Worm (Caenorhabditis elegans): ENCODE data around the gene F18E3.12.

The F18E3.12 gene

DNA sequence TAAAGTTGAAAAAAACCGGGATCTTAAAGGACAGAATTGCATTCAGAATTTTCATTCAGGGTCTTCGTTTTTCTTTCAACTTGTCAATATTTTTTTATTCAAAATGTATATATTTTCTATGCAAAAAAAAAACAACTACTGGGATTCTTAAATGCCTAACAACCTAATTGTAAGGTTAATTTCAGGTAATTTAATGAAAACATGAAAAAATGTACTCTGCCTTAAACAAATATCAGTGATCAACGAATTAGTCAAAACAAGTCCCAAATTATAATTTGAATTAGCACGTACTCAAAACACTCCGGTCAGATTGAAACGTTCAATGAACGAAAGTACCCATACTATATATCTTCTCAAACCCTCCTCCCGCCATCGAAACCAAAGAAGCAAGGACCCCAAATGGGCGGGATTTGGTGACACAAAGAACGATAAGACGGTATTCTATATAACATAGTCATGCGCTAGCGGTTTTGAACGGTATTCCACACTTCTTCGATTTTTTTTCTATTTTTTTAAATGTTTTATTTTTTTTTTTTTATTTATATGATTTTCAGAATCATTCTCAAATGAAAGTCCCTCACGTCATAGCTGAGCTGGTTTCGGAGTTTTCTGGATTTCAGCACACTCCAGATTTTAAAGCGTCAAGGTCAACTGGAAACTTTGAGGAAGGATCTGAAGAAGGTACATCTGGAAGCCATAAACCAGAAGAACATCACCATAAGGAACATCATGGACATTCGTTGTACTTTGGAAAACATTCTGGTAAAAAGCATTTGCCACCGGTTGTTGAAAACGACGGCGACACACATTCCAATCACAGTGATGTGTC, 20.8 kb downstream of the F18E3.12 start, which contains the start of the genes ddo-2 and F25E5.8:
ddo-2 (minus strand) TSS at position 330 of the 829 bp plus-strand sequence.
F25E5.8 (plus strand) TSS at position 555 of the 829 bp plus-strand sequence.
- TF ChIP-seq pha-2 (tag; optimal IDR thresholded peaks at IDR 0.05) (no peak), K02D7.2 (tag; optimal IDR thresholded peaks at IDR 0.05) (no peak), fkh-10 (GFP tag; optimal IDR thresholded peaks at IDR 0.05) (no peak), ceh-24 (tag; optimal IDR thresholded peaks at IDR 0.05) (no peak), ceh-9 (tag; optimal IDR thresholded peaks at IDR 0.05) (no peak)

- no peak for TF ChIP-seq hlh-30 (tag; optimal IDR thresholded peaks at IDR 0.05; ENCODE audit: insufficient read depth)
- no peak for TF ChIP-seq C38D4.7 (GFP tag; optimal IDR thresholded peaks at IDR 0.05)
- TF ChIP-seq ahr-1 (tag; optimal IDR thresholded peaks at IDR 0.05), result no peak
Observed at ce11 chrV:7436509-7436908, 21.7 kb downstream of the F18E3.12 start.

DNA sequence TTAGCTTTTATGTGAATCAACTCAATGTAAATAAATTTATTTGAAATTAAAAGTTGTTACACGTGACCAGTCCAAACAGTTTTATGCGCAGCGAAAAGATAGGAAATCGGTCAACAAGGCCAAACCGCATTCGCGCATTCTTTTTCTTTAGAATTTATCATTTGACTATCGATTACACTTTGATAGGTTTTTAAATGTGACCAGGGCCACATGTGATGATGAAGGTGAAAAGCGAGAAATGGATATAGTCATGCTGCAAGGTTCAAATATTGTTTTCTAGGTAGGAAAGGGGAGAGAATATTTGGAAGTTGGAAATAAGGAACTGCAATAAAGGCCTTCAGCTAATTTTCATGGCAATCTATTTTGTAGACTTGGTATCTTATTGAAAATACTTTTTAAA, 22.1 kb downstream of the F18E3.12 start:
- no peak for TF ChIP-seq nhr-232 (tag; optimal IDR thresholded peaks at IDR 0.05)
- TF ChIP-seq ceh-30 (tag; optimal IDR thresholded peaks at IDR 0.05), result no peak
- TF ChIP-seq hlh-13 (GFP tag; optimal IDR thresholded peaks at IDR 0.05), result no peak
- no peak for TF ChIP-seq tbx-7 (tag; optimal IDR thresholded peaks at IDR 0.05)
- no peak for TF ChIP-seq sdc-2 (tag; optimal IDR thresholded peaks at IDR 0.05)
- no peak for TF ChIP-seq ceh-18 (tag; optimal IDR thresholded peaks at IDR 0.05)
- TF ChIP-seq eyg-1 (tag; optimal IDR thresholded peaks at IDR 0.05), result no peak
- TF ChIP-seq ceh-34 (tag; optimal IDR thresholded peaks at IDR 0.05), result no peak
- TF ChIP-seq gmeb-2 (tag; optimal IDR thresholded peaks at IDR 0.05), result no peak
- TF ChIP-seq ahr-1 (tag; optimal IDR thresholded peaks at IDR 0.05), result no peak
- TF ChIP-seq fkh-6 (tag; optimal IDR thresholded peaks at IDR 0.05), result no peak
- TF ChIP-seq sox-2 (GFP tag; IDR thresholded peaks at IDR 0.05), result no peak
- TF ChIP-seq unc-55 (GFP tag; optimal IDR thresholded peaks at IDR 0.05), result no peak
- no peak for TF ChIP-seq Y22D7AL.16 (tag; optimal IDR thresholded peaks at IDR 0.05)
- TF ChIP-seq lin-11 (tag; optimal IDR thresholded peaks at IDR 0.05), result no peak
- no peak for TF ChIP-seq hlh-8 (tag; optimal IDR thresholded peaks at IDR 0.05)
- TF ChIP-seq rnt-1 (tag; optimal IDR thresholded peaks at IDR 0.05), result no peak

DNA sequence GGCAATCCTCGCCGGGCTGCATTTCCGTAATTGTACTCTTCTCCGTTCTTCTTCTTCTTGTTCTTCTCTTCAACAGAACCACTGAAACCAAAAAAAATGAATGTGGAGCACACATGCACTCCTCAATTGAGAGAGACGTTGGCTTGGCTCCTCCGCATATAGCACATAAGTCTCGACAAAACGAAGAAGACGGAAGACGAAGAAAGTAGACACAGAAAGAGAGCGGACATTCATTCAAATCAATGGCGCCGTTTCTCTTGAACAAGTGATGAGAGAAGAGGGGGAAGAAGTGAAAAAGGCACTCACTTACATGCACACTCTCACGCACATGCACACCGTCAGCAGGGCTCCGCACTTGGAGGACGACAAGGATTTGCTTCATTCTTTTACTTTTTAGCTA, 22.8 kb downstream of the F18E3.12 start, which contains the start of gene F25E5.9:
F25E5.9 (minus strand) TSS at position 382 of the 400 bp plus-strand sequence.
- TF ChIP-seq unc-55 (GFP tag; optimal IDR thresholded peaks at IDR 0.05), result no peak
- no peak for TF ChIP-seq T23F11.4 (GFP tag; optimal IDR thresholded peaks at IDR 0.05)
- TF ChIP-seq K02D7.2 (tag; optimal IDR thresholded peaks at IDR 0.05), result no peak
- no peak for TF ChIP-seq ceh-24 (tag; optimal IDR thresholded peaks at IDR 0.05)
- TF ChIP-seq eyg-1 (tag; optimal IDR thresholded peaks at IDR 0.05), result no peak
- TF ChIP-seq dve-1 (tag; optimal IDR thresholded peaks at IDR 0.05), result no peak
- no peak for TF ChIP-seq ama-1 (optimal IDR thresholded peaks at IDR 0.05)
- no peak for TF ChIP-seq pha-4 (tag; optimal IDR thresholded peaks at IDR 0.05)
- no peak for TF ChIP-seq ceh-45 (GFP tag; IDR thresholded peaks at IDR 0.05)
- TF ChIP-seq hlh-6 (tag; optimal IDR thresholded peaks at IDR 0.05), result no peak
- no peak for TF ChIP-seq unc-42 (tag; optimal IDR thresholded peaks at IDR 0.05)
- no peak for TF ChIP-seq hlh-8 (tag; optimal IDR thresholded peaks at IDR 0.05)
- TF ChIP-seq tbx-7 (tag; optimal IDR thresholded peaks at IDR 0.05), result no peak
- no peak for TF ChIP-seq ceh-19 (GFP tag; optimal IDR thresholded peaks at IDR 0.05)
- no peak for TF ChIP-seq nfya-1 (tag; optimal IDR thresholded peaks at IDR 0.05)

DNA sequence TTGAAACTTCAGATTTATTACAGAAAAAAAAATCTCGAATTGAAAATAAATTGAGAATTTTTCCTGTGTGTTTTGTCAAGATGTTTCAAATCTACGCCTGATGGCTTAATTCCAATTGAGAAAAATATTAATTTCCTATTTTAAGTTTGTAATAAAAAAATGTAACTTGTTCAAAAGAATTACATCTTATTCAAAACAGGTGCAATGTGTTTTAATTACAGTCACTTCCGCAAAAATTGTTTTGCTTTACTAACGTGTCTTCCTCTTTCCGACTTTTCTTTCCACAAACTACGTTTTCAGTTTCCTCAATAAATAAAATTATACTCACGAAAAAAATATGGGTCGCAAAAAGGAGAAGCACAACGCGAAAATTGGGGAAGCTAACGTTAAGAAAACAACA, 23.2 kb downstream of the F18E3.12 start, which contains the start of gene F25E5.16:
F25E5.16 (plus strand) TSS at position 301 of the 400 bp plus-strand sequence.
- TF ChIP-seq pha-4 (tag; optimal IDR thresholded peaks at IDR 0.05) (no peak), che-1 (tag; optimal IDR thresholded peaks at IDR 0.05) (no peak), dmd-4 (tag; optimal IDR thresholded peaks at IDR 0.05; ENCODE audit: borderline replicate concordance) (no peak), ahr-1 (tag; optimal IDR thresholded peaks at IDR 0.05) (no peak), tbx-7 (tag; optimal IDR thresholded peaks at IDR 0.05) (no peak), unc-55 (GFP tag; optimal IDR thresholded peaks at IDR 0.05) (no peak), ceh-31 (tag; optimal IDR thresholded peaks at IDR 0.05) (no peak), zip-5 (tag; optimal IDR thresholded peaks at IDR 0.05) (no peak), sox-2 (GFP tag; IDR thresholded peaks at IDR 0.05) (no peak)

Data from whole organism, late embryonic.